Worm (Caenorhabditis elegans): ENCODE results near the gene ncs-4.

ncs-4 gene

DNA sequence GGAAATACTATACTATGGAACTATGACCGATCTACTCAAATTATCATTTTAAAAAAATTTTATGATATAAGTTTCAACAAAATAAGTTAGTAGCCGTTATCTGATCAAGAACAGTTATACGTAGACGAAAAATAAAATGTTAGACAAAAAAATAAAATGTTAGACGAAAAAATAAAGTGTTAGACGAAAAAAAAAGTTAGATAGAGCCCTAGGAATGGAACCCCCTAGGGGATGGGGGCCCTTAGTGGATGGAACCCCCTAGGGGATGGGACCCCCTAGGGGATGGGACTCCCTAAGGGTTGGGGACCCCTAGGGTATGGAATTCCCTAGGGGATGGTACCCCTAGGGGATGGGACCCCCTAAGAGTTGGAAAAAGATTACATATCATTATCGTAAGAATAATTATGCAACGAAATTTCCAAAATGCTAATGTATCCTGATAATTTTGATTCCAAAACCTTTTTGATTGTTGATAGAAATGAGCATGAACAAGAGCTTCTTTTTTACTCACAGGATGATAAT, 42.9 kb downstream of the ncs-4 start:
- TF ChIP-seq Y67H2A.10 (GFP tag; conservative IDR thresholded peaks at IDR 0.05) (no peak), snpc-1.3 (tag; optimal IDR thresholded peaks at IDR 0.05; ENCODE audit: insufficient read depth) (no peak), repo-1 (tag; optimal IDR thresholded peaks at IDR 0.05) (no peak), snpc-3.4 (tag; optimal IDR thresholded peaks at IDR 0.05) (no peak), F37B4.10 (GFP tag; IDR thresholded peaks at IDR 0.05) (0 out of 2 replicates have a peak, but pooled peaks have one; percentile 90), madf-6 (GFP tag; IDR thresholded peaks at IDR 0.05) (no peak), Y53G8AR.9 (GFP tag; conservative IDR thresholded peaks at IDR 0.05) (0 out of 2 replicates have a peak, but pooled peaks have one; percentile 21), mxl-1 (tag; optimal IDR thresholded peaks at IDR 0.05) (no peak), pha-4 (tag; optimal IDR thresholded peaks at IDR 0.05) (no peak), bed-1 (GFP tag; IDR thresholded peaks at IDR 0.05) (no peak), lsl-1 (GFP tag; optimal IDR thresholded peaks at IDR 0.05) (no peak), let-526 (GFP tag; IDR thresholded peaks at IDR 0.05) (0 out of 2 replicates have a peak, but pooled peaks have one; percentile 27), K12H6.12 (tag; optimal IDR thresholded peaks at IDR 0.05) (no peak), sptf-2 (GFP tag; optimal IDR thresholded peaks at IDR 0.05) (no peak), dox-1 (GFP tag; IDR thresholded peaks at IDR 0.05) (0 out of 2 replicates have a peak, but pooled peaks have one; percentile 15), dpl-1 (GFP tag; optimal IDR thresholded peaks at IDR 0.05) (no peak), T07F8.4 (tag; optimal IDR thresholded peaks at IDR 0.05) (no peak), ztf-3 (GFP tag; optimal IDR thresholded peaks at IDR 0.05) (no peak), athp-1 (tag; optimal IDR thresholded peaks at IDR 0.05) (no peak)

- TF ChIP-seq dpl-1 (GFP tag; optimal IDR thresholded peaks at IDR 0.05) = no peak
- no peak for TF ChIP-seq snpc-1.1 (tag; optimal IDR thresholded peaks at IDR 0.05; ENCODE audit: insufficient read depth)
- no peak for TF ChIP-seq Y56A3A.18 (GFP tag; IDR thresholded peaks at IDR 0.05)
- TF ChIP-seq let-526 (GFP tag; IDR thresholded peaks at IDR 0.05) = no peak
- TF ChIP-seq B0035.1 (tag; optimal IDR thresholded peaks at IDR 0.05) = no peak
Observed at ce11 chrX:10225845-10226244, 49.5 kb downstream of the ncs-4 start.

- TF ChIP-seq nhr-80 (tag; optimal IDR thresholded peaks at IDR 0.05) = no peak
- TF ChIP-seq dox-1 (GFP tag; IDR thresholded peaks at IDR 0.05) = no peak
- TF ChIP-seq sea-2 (GFP tag; IDR thresholded peaks at IDR 0.05) = no peak
- TF ChIP-seq nfyb-1 (GFP tag; IDR thresholded peaks at IDR 0.05) = no peak
- TF ChIP-seq hlh-12 (tag; optimal IDR thresholded peaks at IDR 0.05) = no peak
- no peak for TF ChIP-seq let-526 (GFP tag; IDR thresholded peaks at IDR 0.05)
- TF ChIP-seq F57C9.4 (tag; optimal IDR thresholded peaks at IDR 0.05) = no peak
- no peak for TF ChIP-seq B0261.1 (tag; optimal IDR thresholded peaks at IDR 0.05)
- TF ChIP-seq xnd-1 (tag; optimal IDR thresholded peaks at IDR 0.05) = no peak
- TF ChIP-seq hlh-26 (GFP tag; conservative IDR thresholded peaks at IDR 0.05) = no peak
- TF ChIP-seq ceh-79 (tag; optimal IDR thresholded peaks at IDR 0.05) = no peak
- no peak for TF ChIP-seq ztf-6 (GFP tag; IDR thresholded peaks at IDR 0.05)
- no peak for TF ChIP-seq ekl-4 (GFP tag; IDR thresholded peaks at IDR 0.05)
- TF ChIP-seq ztf-3 (GFP tag; optimal IDR thresholded peaks at IDR 0.05) = no peak
- TF ChIP-seq pha-4 (tag; optimal IDR thresholded peaks at IDR 0.05) = no peak
- TF ChIP-seq mcd-1 (GFP tag; IDR thresholded peaks at IDR 0.05) = no peak
- no peak for TF ChIP-seq ceh-91 (GFP tag; IDR thresholded peaks at IDR 0.05)
- TF ChIP-seq ets-4 (GFP tag; optimal IDR thresholded peaks at IDR 0.05) = no peak
- no peak for TF ChIP-seq let-607 (tag; optimal IDR thresholded peaks at IDR 0.05)
Observed at ce11 chrX:10227217-10227616, 50.9 kb downstream of the ncs-4 start.

All from whole organism, young adult.